Fruit fly (Drosophila melanogaster): ENCODE data around the gene CG15347.

Gene CG15347

DNA sequence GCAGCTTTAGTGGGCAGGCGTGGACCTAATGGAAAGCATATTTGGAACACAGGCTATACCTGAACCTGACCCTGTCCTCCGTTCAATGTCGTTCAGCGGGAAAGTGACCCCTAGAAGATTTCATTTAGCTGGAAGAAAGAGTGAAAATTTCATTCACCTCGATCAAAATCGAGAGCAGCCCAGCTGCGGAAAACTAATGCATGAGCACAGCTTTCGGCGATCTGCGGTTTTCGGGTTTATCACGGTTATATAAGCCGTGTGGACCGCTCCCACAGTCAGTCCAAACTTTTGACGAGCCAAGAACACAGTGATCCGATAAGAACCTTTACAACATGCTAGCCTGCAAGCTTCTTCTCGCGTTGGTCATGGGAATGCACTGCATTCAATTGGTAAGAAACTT is 9.9 kb upstream of the CG15347 start, which contains the start of gene Cp7Fa:
Gene Cp7Fa, plus strand, starts transcription at position 301 of the 400 bp plus-strand sequence.
- TF ChIP-seq sv (GFP tag; optimal IDR thresholded peaks at IDR 0.05) (no peak), usp (GFP tag; optimal IDR thresholded peaks at IDR 0.05) (no peak), Myc (optimal IDR thresholded peaks at IDR 0.05) (no peak), pan (optimal IDR thresholded peaks at IDR 0.05) (no peak), Abd-B (GFP tag; optimal IDR thresholded peaks at IDR 0.05) (no peak)

DNA sequence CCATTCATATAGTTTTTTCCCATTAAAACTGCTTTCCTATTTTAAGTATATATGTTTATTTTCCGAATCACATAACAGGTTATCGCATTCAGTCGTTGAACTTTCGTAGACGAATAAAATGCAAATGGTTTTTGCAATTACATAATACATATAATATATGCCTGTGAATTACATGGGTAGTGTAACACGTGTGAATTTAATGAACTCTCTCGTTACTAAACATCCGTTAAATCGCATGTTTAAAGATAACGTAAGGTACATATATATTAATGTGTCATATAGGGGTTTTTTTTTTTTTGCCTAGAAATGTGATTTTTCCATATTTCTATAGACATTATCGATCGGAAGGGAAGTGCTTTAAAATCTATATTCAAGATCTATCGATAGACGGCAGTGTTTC is 8.9 kb upstream of the CG15347 start:
- TF ChIP-seq N (GFP tag; optimal IDR thresholded peaks at IDR 0.05) (no peak), ey (GFP tag; optimal IDR thresholded peaks at IDR 0.05) (no peak), Mio (GFP tag; optimal IDR thresholded peaks at IDR 0.05) (no peak), Rel (GFP tag; optimal IDR thresholded peaks at IDR 0.05) (no peak), Rel (tag; optimal IDR thresholded peaks at IDR 0.05) (peak; percentile 84)

DNA sequence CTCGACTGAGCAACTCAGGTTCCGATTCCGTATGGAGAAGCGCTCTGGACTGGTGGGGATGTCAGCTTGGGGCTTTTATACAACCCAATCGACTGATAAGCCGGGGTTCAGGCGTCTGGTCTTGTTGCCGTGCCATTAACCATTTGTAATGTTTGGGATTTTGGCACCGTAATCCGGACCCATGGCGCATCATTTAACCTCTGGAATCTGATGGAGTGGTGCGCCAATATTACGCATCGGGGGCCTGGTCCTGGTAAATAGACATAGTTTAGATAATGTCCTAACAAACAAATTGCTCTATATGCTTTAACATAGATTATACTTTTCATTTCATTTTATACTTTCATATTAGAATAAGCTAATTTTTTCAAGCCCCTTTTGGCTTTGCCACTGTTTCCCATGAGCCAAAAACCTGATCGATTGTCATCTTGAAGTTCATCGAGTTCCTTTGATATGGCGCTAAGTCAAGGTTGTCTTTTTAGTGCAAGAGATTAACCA is 8.3 kb upstream of the CG15347 start, which contains the start of gene CG12116:
Gene CG12116, minus strand, starts transcription at position 51 of the 498 bp plus-strand sequence.
- TF ChIP-seq woc (GFP tag; optimal IDR thresholded peaks at IDR 0.05) (no peak), Myc (optimal IDR thresholded peaks at IDR 0.05) (no peak), HLH106 (tag; optimal IDR thresholded peaks at IDR 0.05) (peak; percentile 35), pan (optimal IDR thresholded peaks at IDR 0.05) (no peak), sv (GFP tag; optimal IDR thresholded peaks at IDR 0.05) (no peak), usp (GFP tag; optimal IDR thresholded peaks at IDR 0.05) (no peak), Jra (GFP tag; optimal IDR thresholded peaks at IDR 0.05) (no peak), Hr78 (GFP tag; optimal IDR thresholded peaks at IDR 0.05) (no peak), Hr83 (GFP tag; optimal IDR thresholded peaks at IDR 0.05; ENCODE audit: poor library complexity, severe bottlenecking) (no peak), Dif (GFP tag; optimal IDR thresholded peaks at IDR 0.05; ENCODE audit: partially characterized antibody) (no peak), Dfd (GFP tag; optimal IDR thresholded peaks at IDR 0.05) (no peak), dsf (GFP tag; optimal IDR thresholded peaks at IDR 0.05; ENCODE audit: borderline replicate concordance) (no peak), sage (GFP tag; optimal IDR thresholded peaks at IDR 0.05) (no peak), jim (GFP tag; optimal IDR thresholded peaks at IDR 0.05) (no peak), dl (GFP tag; optimal IDR thresholded peaks at IDR 0.05; ENCODE audit: insufficient read depth in 1 of 2, partially characterized antibody in 2 of 2) (no peak), Mio (GFP tag; optimal IDR thresholded peaks at IDR 0.05) (no peak), OdsH (GFP tag; optimal IDR thresholded peaks at IDR 0.05) (peak; percentile 62), N (GFP tag; optimal IDR thresholded peaks at IDR 0.05) (no peak), ey (GFP tag; optimal IDR thresholded peaks at IDR 0.05) (peak; percentile 71), CG32264 (GFP tag; optimal IDR thresholded peaks at IDR 0.05) (no peak), psq (GFP tag; optimal IDR thresholded peaks at IDR 0.05) (peak; percentile 9), h (GFP tag; optimal IDR thresholded peaks at IDR 0.05) (peak; percentile 64), brk (GFP tag; optimal IDR thresholded peaks at IDR 0.05) (no peak), Vsx2 (GFP tag; optimal IDR thresholded peaks at IDR 0.05; ENCODE audit: partially characterized antibody) (no peak), tai (GFP tag; optimal IDR thresholded peaks at IDR 0.05) (no peak), br (GFP tag; optimal IDR thresholded peaks at IDR 0.05) (peak; percentile 53), foxo (GFP tag; optimal IDR thresholded peaks at IDR 0.05) (peak in 1 of 2 experiments; percentile 61), Hnf4 (GFP tag; optimal IDR thresholded peaks at IDR 0.05) (peak; percentile 42), Sp1 (GFP tag; optimal IDR thresholded peaks at IDR 0.05) (no peak), fru (GFP tag; optimal IDR thresholded peaks at IDR 0.05) (peak; percentile 65), Abd-B (GFP tag; optimal IDR thresholded peaks at IDR 0.05) (no peak), CrebA (GFP tag; optimal IDR thresholded peaks at IDR 0.05; ENCODE audit: borderline replicate concordance) (no peak), lola (GFP tag; optimal IDR thresholded peaks at IDR 0.05) (no peak), dmrt93B (GFP tag; optimal IDR thresholded peaks at IDR 0.05) (no peak), CG9705 (GFP tag; optimal IDR thresholded peaks at IDR 0.05) (no peak), GATAd (GFP tag; optimal IDR thresholded peaks at IDR 0.05) (no peak), rgr (GFP tag; optimal IDR thresholded peaks at IDR 0.05) (peak; percentile 66), Rel (GFP tag; optimal IDR thresholded peaks at IDR 0.05) (no peak), Rel (tag; optimal IDR thresholded peaks at IDR 0.05) (peak; percentile 80)

Measured in whole organism, wandering third instar larva.